Fruit fly (Drosophila melanogaster) whole organism, embryonic: Measurements from ENCODE around the gene ninaE.

Experiments used
- Aef1 ChIP-seq: fragments of 200-800 bp; sonication (Bioruptor generic); IDR thresholded peaks from 3 replicates; pipeline ENCODE4 v1.3.6; 2022; ENCODE audit warnings: missing biosample characterization, missing genetic modification characterization
- B-H1 ChIP-seq: fragments of 200-800 bp; sonication (Bioruptor generic); IDR thresholded peaks from 3 replicates; pipeline ENCODE4 v1.3.6; 2022; ENCODE audit warnings: missing biosample characterization, missing genetic modification characterization
- B-H2 ChIP-seq: fragments of 200-800 bp; sonication (Bioruptor generic); optimal IDR thresholded peaks from 2 replicates; lab custom pipeline; 2018; ENCODE audit warnings: missing biosample characterization, mild to moderate bottlenecking, missing genetic modification characterization
- BtbVII ChIP-seq: fragments of 200-800 bp; sonication (Bioruptor generic); optimal IDR thresholded peaks from 3 replicates; lab custom pipeline; 2017; ENCODE audit warnings: missing biosample characterization, mild to moderate bottlenecking, missing genetic modification characterization
- CG10209 ChIP-seq: fragments of 200-800 bp; sonication (Bioruptor generic); optimal IDR thresholded peaks from 3 replicates; lab custom pipeline; 2017; ENCODE audit warnings: missing biosample characterization, mild to moderate bottlenecking, missing genetic modification characterization, missing genetic modification reagents
- CG11093 ChIP-seq: fragments of 200-800 bp; sonication (Bioruptor generic); IDR thresholded peaks from 3 replicates; pipeline ENCODE4 v1.3.6; 2022; ENCODE audit warnings: missing biosample characterization, missing genetic modification characterization
- CG11723 ChIP-seq: fragments of 200-800 bp; sonication (Bioruptor generic); optimal IDR thresholded peaks from 2 replicates; lab custom pipeline; 2017; ENCODE audit warnings: missing biosample characterization, mild to moderate bottlenecking, missing genetic modification characterization
- CG13894 ChIP-seq: fragments of 200-800 bp; sonication (Bioruptor generic); optimal IDR thresholded peaks from 3 replicates; lab custom pipeline; 2018; ENCODE audit warnings: missing biosample characterization, mild to moderate bottlenecking, missing genetic modification characterization, moderate library complexity
- CG14441 ChIP-seq: fragments of 200-800 bp; sonication (Bioruptor generic); IDR thresholded peaks from 2 replicates; pipeline ENCODE4 v1.3.6; 2022; ENCODE audit warnings: missing biosample characterization, missing genetic modification characterization
- CG15073 ChIP-seq: fragments of 200-800 bp; sonication (Bioruptor generic); optimal IDR thresholded peaks from 2 replicates; lab custom pipeline; 2016; ENCODE audit warnings: missing biosample characterization, missing genetic modification characterization
- CG1529 ChIP-seq: fragments of 200-800 bp; sonication (Bioruptor generic); optimal IDR thresholded peaks from 3 replicates; lab custom pipeline; 2018; ENCODE audit warnings: missing biosample characterization, missing genetic modification characterization
- CG15514 ChIP-seq: fragments of 200-800 bp; sonication (Bioruptor generic); optimal IDR thresholded peaks from 3 replicates; lab custom pipeline; 2017; ENCODE audit warnings: missing biosample characterization, missing genetic modification characterization, mild to moderate bottlenecking, moderate library complexity, missing genetic modification reagents
- CG17186 ChIP-seq: fragments of 200-800 bp; sonication (Bioruptor generic); optimal IDR thresholded peaks from 3 replicates; lab custom pipeline; 2017; ENCODE audit warnings: missing biosample characterization, missing genetic modification reagents, missing genetic modification characterization
- CG17328 ChIP-seq: fragments of 200-800 bp; sonication (Bioruptor generic); IDR thresholded peaks from 2 replicates; pipeline ENCODE4 v1.3.6; 2022; ENCODE audit warnings: missing biosample characterization, missing genetic modification characterization
- CG17361 ChIP-seq: fragments of 200-800 bp; sonication (Bioruptor generic); IDR thresholded peaks from 3 replicates; pipeline ENCODE4 v1.3.6; 2022; ENCODE audit warnings: missing biosample characterization, missing genetic modification characterization
- CG1832 ChIP-seq: fragments of 200-800 bp; sonication (Bioruptor generic); optimal IDR thresholded peaks from 2 replicates; lab custom pipeline; 2017; ENCODE audit warnings: missing biosample characterization, mild to moderate bottlenecking, missing genetic modification characterization, inconsistent platforms
- CG18764 ChIP-seq: fragments of 200-800 bp; sonication (Bioruptor generic); optimal IDR thresholded peaks from 3 replicates; lab custom pipeline; 2016; ENCODE audit warnings: missing biosample characterization, missing genetic modification characterization
- CG3726 ChIP-seq: fragments of 200-800 bp; sonication (Bioruptor generic); IDR thresholded peaks from 3 replicates; pipeline ENCODE4, ENCODE4 v1.3.6; 2022; ENCODE audit warnings: missing biosample characterization, missing genetic modification characterization
- CG3847 ChIP-seq: fragments of 200-800 bp; sonication (Bioruptor generic); IDR thresholded peaks from 2 replicates; pipeline ENCODE4 v1.3.6; 2022; ENCODE audit warnings: missing biosample characterization, missing genetic modification characterization
- CG4707 ChIP-seq: fragments of 200-800 bp; sonication (Bioruptor generic); optimal IDR thresholded peaks from 2 replicates; lab custom pipeline; 2018; ENCODE audit warnings: missing biosample characterization, mild to moderate bottlenecking, missing genetic modification characterization, moderate library complexity
- CG7745 ChIP-seq: fragments of 200-800 bp; sonication (Bioruptor generic); optimal IDR thresholded peaks from 2 replicates; lab custom pipeline; 2018; ENCODE audit warnings: missing biosample characterization, mild to moderate bottlenecking, missing genetic modification characterization, moderate library complexity
- CG8290 ChIP-seq, 3 experiments: fragments of 200-800 bp; sonication (Bioruptor generic); optimal IDR thresholded peaks; 2 replicates each; lab custom pipeline; 2016 to 2019; ENCODE audit warnings: missing biosample characterization in 3 of 3, missing genetic modification characterization in 3 of 3, mild to moderate bottlenecking in 2 of 3, moderate library complexity in 1 of 3
- CG8924 ChIP-seq: fragments of 200-800 bp; optimal IDR thresholded peaks from 3 replicates; lab custom pipeline; 2019; ENCODE audit warnings: missing biosample characterization, mild to moderate bottlenecking, missing genetic modification characterization, moderate library complexity
- Doc3 ChIP-seq: fragments of 200-800 bp; sonication (Bioruptor generic); IDR thresholded peaks from 3 replicates; pipeline ENCODE4 v1.3.6; 2022; ENCODE audit warnings: missing biosample characterization, missing genetic modification characterization; ENCODE audit not compliant: partially characterized antibody
- Fer1 ChIP-seq: fragments of 200-800 bp; sonication (Bioruptor generic); optimal IDR thresholded peaks from 2 replicates; lab custom pipeline; 2017; ENCODE audit warnings: missing biosample characterization, mild to moderate bottlenecking, missing genetic modification characterization
- Fer3 ChIP-seq: fragments of 200-800 bp; sonication (Bioruptor generic); optimal IDR thresholded peaks from 2 replicates; lab custom pipeline; 2018; ENCODE audit warnings: missing biosample characterization, mild to moderate bottlenecking, missing genetic modification characterization, moderate library complexity
- H2.0 ChIP-seq: fragments of 200-800 bp; sonication (Bioruptor generic); IDR thresholded peaks from 2 replicates; pipeline ENCODE4 v1.3.6; 2022; ENCODE audit warnings: missing biosample characterization, missing genetic modification characterization
- HmgD ChIP-seq: fragments of 200-800 bp; sonication (Bioruptor generic); optimal IDR thresholded peaks from 3 replicates; lab custom pipeline; 2016; ENCODE audit warnings: missing biosample characterization, missing genetic modification characterization
- MESR4 ChIP-seq: fragments of 200-800 bp; sonication (Bioruptor generic); optimal IDR thresholded peaks from 2 replicates; lab custom pipeline; 2018; ENCODE audit warnings: missing biosample characterization, mild to moderate bottlenecking, missing genetic modification characterization, moderate library complexity
- Mad ChIP-seq: fragments of 200-800 bp; sonication (Bioruptor generic); optimal IDR thresholded peaks from 2 replicates; lab custom pipeline; 2016; ENCODE audit warnings: missing biosample characterization, missing genetic modification characterization
- NC2α ChIP-seq: fragments of 200-800 bp; sonication (Bioruptor generic); optimal IDR thresholded peaks from 2 replicates; lab custom pipeline; 2016; ENCODE audit warnings: missing biosample characterization, missing genetic modification characterization
- NK7.1 ChIP-seq: fragments of 200-800 bp; sonication (Bioruptor generic); optimal IDR thresholded peaks from 3 replicates; lab custom pipeline; 2016; ENCODE audit warnings: missing biosample characterization, missing genetic modification characterization
- Nf-YA ChIP-seq: fragments of 200-800 bp; sonication (Bioruptor generic); IDR thresholded peaks from 2 replicates; pipeline ENCODE4 v1.3.6; 2022; ENCODE audit warnings: missing biosample characterization, missing genetic modification characterization
- Ssrp ChIP-seq: fragments of 200-800 bp; sonication (Bioruptor generic); optimal IDR thresholded peaks from 2 replicates; lab custom pipeline; 2018; ENCODE audit warnings: missing biosample characterization, mild to moderate bottlenecking, missing genetic modification characterization, moderate library complexity
- abd-A ChIP-seq: fragments of 200-800 bp; sonication (Bioruptor generic); optimal IDR thresholded peaks from 3 replicates; lab custom pipeline; 2019; ENCODE audit warnings: missing biosample characterization, mild to moderate bottlenecking, missing genetic modification characterization, moderate library complexity
- ap ChIP-seq: fragments of 200-800 bp; sonication (Bioruptor generic); IDR thresholded peaks from 2 replicates; pipeline ENCODE4 v1.3.6; 2022; ENCODE audit warnings: missing biosample characterization, missing genetic modification characterization
- ash1 ChIP-seq: fragments of 200-800 bp; sonication (Bioruptor generic); optimal IDR thresholded peaks from 2 replicates; lab custom pipeline; 2018; ENCODE audit warnings: missing biosample characterization, mild to moderate bottlenecking, missing genetic modification characterization
- bcd ChIP-seq: fragments of 200-800 bp; sonication (Bioruptor generic); optimal IDR thresholded peaks from 2 replicates; lab custom pipeline; 2017; ENCODE audit warnings: missing biosample characterization, mild to moderate bottlenecking, missing genetic modification characterization
- cato ChIP-seq: fragments of 200-800 bp; sonication (Bioruptor generic); optimal IDR thresholded peaks from 2 replicates; lab custom pipeline; 2016; ENCODE audit warnings: missing biosample characterization, missing genetic modification characterization, borderline replicate concordance
- chif ChIP-seq, 2 experiments: fragments of 200-800 bp; sonication (Bioruptor generic); optimal IDR thresholded peaks; 3 replicates each; lab custom pipeline; 2016; ENCODE audit warnings: missing biosample characterization in 2 of 2, missing genetic modification characterization in 2 of 2
- crc ChIP-seq: fragments of 200-800 bp; sonication (Bioruptor generic); optimal IDR thresholded peaks from 2 replicates; lab custom pipeline; 2016; ENCODE audit warnings: missing biosample characterization, missing genetic modification characterization
- emc ChIP-seq: fragments of 200-800 bp; sonication (Bioruptor generic); optimal IDR thresholded peaks from 2 replicates; lab custom pipeline; 2016; ENCODE audit warnings: missing biosample characterization, missing genetic modification characterization
- grau ChIP-seq: fragments of 200-800 bp; optimal IDR thresholded peaks from 3 replicates; lab custom pipeline; 2019; ENCODE audit warnings: missing biosample characterization, mild to moderate bottlenecking, missing genetic modification characterization, moderate library complexity
- ken ChIP-seq: fragments of 200-800 bp; sonication (Bioruptor generic); IDR thresholded peaks from 3 replicates; pipeline ENCODE4 v1.3.6; 2022; ENCODE audit warnings: missing biosample characterization, missing genetic modification characterization
- luna ChIP-seq: fragments of 200-800 bp; sonication (Bioruptor generic); optimal IDR thresholded peaks from 2 replicates; lab custom pipeline; 2016; ENCODE audit warnings: missing biosample characterization, missing genetic modification characterization
- scrt ChIP-seq: fragments of 200-800 bp; sonication (Bioruptor generic); optimal IDR thresholded peaks from 2 replicates; lab custom pipeline; 2018; ENCODE audit warnings: missing biosample characterization, mild to moderate bottlenecking, missing genetic modification characterization, moderate library complexity
- vnd ChIP-seq: fragments of 200-800 bp; sonication (Bioruptor generic); IDR thresholded peaks from 3 replicates; pipeline ENCODE4 v1.3.6; 2022; ENCODE audit warnings: missing biosample characterization, missing genetic modification characterization; ENCODE audit not compliant: partially characterized antibody
- wdn ChIP-seq: fragments of 200-800 bp; sonication (Bioruptor generic); IDR thresholded peaks from 2 replicates; pipeline ENCODE4 v1.3.6; 2022; ENCODE audit warnings: missing biosample characterization, missing genetic modification characterization
- zfh1 ChIP-seq: fragments of 200-800 bp; sonication (Bioruptor generic); IDR thresholded peaks from 3 replicates; pipeline ENCODE4 v1.3.6; 2022; ENCODE audit warnings: missing biosample characterization, missing genetic modification characterization

Gene ninaE

dm6 chr3R:19836687-19837086 lies 51.3 kb downstream of the ninaE start, which contains the start of gene bnl (continued):
- no peak for TF ChIP-seq NK7.1 (GFP tag; lab: Kevin White, UChicago)
- peak; percentile 67 for TF ChIP-seq HmgD (GFP tag; lab: Kevin White, UChicago)
- TF ChIP-seq bcd: no peak
- TF ChIP-seq CG4707: peak; percentile 38
- TF ChIP-seq Fer1: peak; percentile 56
- 0 out of 2 replicates have a peak, but pooled peaks have one; percentile 31 for TF ChIP-seq Nf-YA (GFP tag; lab: Robert Waterston, UW)
- TF ChIP-seq MESR4 (GFP tag; lab: Kevin White, UChicago): peak; percentile 40
- TF ChIP-seq CG11723 (GFP tag; lab: Kevin White, UChicago): no peak
- TF ChIP-seq scrt (GFP tag; lab: Kevin White, UChicago): no peak
- no peak; the same call in 2 of the 3 replicates for TF ChIP-seq CG11093 (GFP tag; lab: Robert Waterston, UW)
- TF ChIP-seq ap: no peak
- no peak for TF ChIP-seq CG17186 (GFP tag; lab: Kevin White, UChicago)
- TF ChIP-seq ash1: peak; percentile 77
- TF ChIP-seq Fer3 (tag; lab: Kevin White, UChicago): no peak
- no peak for TF ChIP-seq Ssrp (tag; lab: Kevin White, UChicago)
- 0 out of 3 replicates have a peak, but pooled peaks have one; percentile 21 for TF ChIP-seq CG17361
- TF ChIP-seq CG1529 (GFP tag; lab: Kevin White, UChicago): peak; percentile 36
- TF ChIP-seq luna: peak; percentile 5
- peak; percentile 44 for TF ChIP-seq grau
- peak; percentile 19; the same call in 1 of the 2 replicates for TF ChIP-seq wdn (GFP tag; lab: Robert Waterston, UW)
- TF ChIP-seq cato: no peak
- no peak for TF ChIP-seq emc (GFP tag; lab: Kevin White, UChicago)
- TF ChIP-seq zfh1 (GFP tag; lab: Robert Waterston, UW): 0 out of 3 replicates have a peak, but pooled peaks have one; percentile 32
- peak; percentile 63 for TF ChIP-seq CG8924 (tag; lab: Kevin White, UChicago)
- TF ChIP-seq ken: peak; percentile 40; the same call in 1 of the 3 replicates
- no peak; the same call in 2 of the 3 replicates for TF ChIP-seq B-H1 (GFP tag; lab: Robert Waterston, UW)
- TF ChIP-seq CG15073 (GFP tag; lab: Kevin White, UChicago): no peak
- TF ChIP-seq Doc3 (GFP tag; lab: Robert Waterston, UW): 0 out of 3 replicates have a peak, but pooled peaks have one; percentile 21
- peak; percentile 59 for TF ChIP-seq vnd (GFP tag; lab: Robert Waterston, UW)
- TF ChIP-seq CG3726 (GFP tag; lab: Robert Waterston, UW): 0 out of 3 replicates have a peak, but pooled peaks have one; percentile 7
- 0 out of 2 replicates have a peak, but pooled peaks have one; percentile 30 for TF ChIP-seq H2.0 (GFP tag; lab: Robert Waterston, UW)
- peak; percentile 84 for TF ChIP-seq CG13894 (tag; lab: Kevin White, UChicago)
- no peak for TF ChIP-seq crc (GFP tag; lab: Kevin White, UChicago)
- peak; percentile 14 for TF ChIP-seq CG7745
- TF ChIP-seq abd-A (tag; lab: Kevin White, UChicago): peak; percentile 57
- no peak for TF ChIP-seq CG18764 (GFP tag; lab: Kevin White, UChicago)
- peak; percentile 1 to 3 for TF ChIP-seq chif (GFP tag; optimal IDR thresholded peaks at IDR 0.05; lab: Kevin White, UChicago)
- peak; percentile 28; the same call in 1 of the 2 replicates for TF ChIP-seq CG3847 (GFP tag; lab: Robert Waterston, UW)
- TF ChIP-seq NC2α (GFP tag; lab: Kevin White, UChicago): peak; percentile 6
- no peak for TF ChIP-seq Aef1
- peak; percentile 60 for TF ChIP-seq B-H2 (GFP tag; lab: Kevin White, UChicago)
- peak; percentile 55 for TF ChIP-seq CG8290 (GFP tag; optimal IDR thresholded peaks at IDR 0.05; lab: Kevin White, UChicago)
- TF ChIP-seq CG8290 (tag; optimal IDR thresholded peaks at IDR 0.05; lab: Kevin White, UChicago): peak; percentile 25 to 91
- TF ChIP-seq Mad (GFP tag; lab: Kevin White, UChicago): peak; percentile 65
- peak; percentile 15 for TF ChIP-seq CG10209 (GFP tag; lab: Kevin White, UChicago)
- peak; percentile 35 for TF ChIP-seq CG15514
- TF ChIP-seq CG14441 (GFP tag; lab: Robert Waterston, UW): peak; percentile 27; the same call in 1 of the 2 replicates
- TF ChIP-seq CG1832: peak; percentile 94
- TF ChIP-seq CG17328 (GFP tag; lab: Robert Waterston, UW): peak; percentile 61
- TF ChIP-seq BtbVII (GFP tag; lab: Kevin White, UChicago): peak; percentile 38
